Worm (Caenorhabditis elegans): ENCODE measurements around the gene C06B3.16.

DNA sequence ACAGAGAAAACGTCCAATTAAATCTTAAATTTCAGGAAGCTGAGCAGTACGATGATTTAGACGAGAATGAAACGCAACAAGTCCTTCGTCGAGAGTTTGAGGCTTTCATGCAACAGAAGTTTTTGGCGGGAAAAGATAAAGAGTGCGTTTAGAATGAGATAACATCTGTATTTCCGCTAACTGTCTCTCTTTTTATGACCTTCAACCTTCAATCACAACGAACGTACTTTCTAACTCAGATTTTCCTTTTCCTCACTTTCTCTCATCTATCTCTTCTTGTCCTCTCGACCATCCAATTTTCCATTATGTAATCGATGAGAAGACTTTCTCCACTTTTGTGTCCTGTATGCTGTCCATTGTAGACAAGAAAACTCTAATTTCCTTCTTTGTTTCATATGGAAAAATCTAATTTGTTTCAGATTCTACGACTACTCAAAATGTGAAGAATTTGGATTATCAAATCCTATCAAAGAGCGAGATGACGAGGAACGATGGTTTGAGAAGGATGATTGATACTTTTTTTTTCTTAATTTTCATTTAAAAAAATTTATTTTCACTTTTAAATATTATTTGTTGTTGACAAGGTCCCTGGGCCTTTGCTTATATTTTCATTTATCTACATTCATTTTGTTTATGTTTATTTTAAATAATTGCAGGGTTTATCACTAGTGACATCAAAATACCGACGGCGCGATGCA lies 32.1 kb downstream of the C06B3.16 start, which contains the start of gene sao-1:
- no peak for TF ChIP-seq klf-2 (GFP tag; conservative IDR thresholded peaks at IDR 0.05)
- TF ChIP-seq flt-1 (GFP tag; IDR thresholded peaks at IDR 0.05) = no peak
- no peak for TF ChIP-seq T22C8.4 (GFP tag; IDR thresholded peaks at IDR 0.05)
- TF ChIP-seq ref-1 (GFP tag; conservative IDR thresholded peaks at IDR 0.05) = no peak
- TF ChIP-seq ztf-29 (GFP tag; IDR thresholded peaks at IDR 0.05) = no peak
